Worm (Caenorhabditis elegans) whole organism, mixed stage, embryonic: Measurements from ENCODE around the gene idpp-14.

Experiments used
- drap-1 ChIP-seq: fragments of 200-800 bp; sonication (Bioruptor generic); optimal IDR thresholded peaks from 3 replicates; lab custom pipeline; 2018; ENCODE audit warnings: mild to moderate bottlenecking, missing genetic modification characterization, missing compliant biosample characterization
- lin-13 ChIP-seq: fragments of 150-350 bp; optimal IDR thresholded peaks from 2 replicates; lab custom pipeline; 2014; ENCODE audit warnings: missing biosample characterization, missing genetic modification characterization
- nhr-12 ChIP-seq: fragments of 150-350 bp; optimal IDR thresholded peaks from 2 replicates; lab custom pipeline; 2014; ENCODE audit warnings: missing biosample characterization, missing genetic modification characterization
- pha-4 ChIP-seq: fragments of 150-350 bp; optimal IDR thresholded peaks from 2 replicates; lab custom pipeline; 2018; ENCODE audit warnings: missing biosample characterization, missing genetic modification reagents, missing genetic modification characterization
- snpc-4 ChIP-seq: fragments of 150-350 bp; optimal IDR thresholded peaks from 2 replicates; lab custom pipeline; 2014; ENCODE audit warnings: missing biosample characterization, missing genetic modification characterization
- unc-39 ChIP-seq: fragments of 150-350 bp; optimal IDR thresholded peaks from 2 replicates; lab custom pipeline; 2014; ENCODE audit warnings: missing biosample characterization, missing genetic modification characterization
- unc-62 ChIP-seq: fragments of 150-350 bp; optimal IDR thresholded peaks from 2 replicates; lab custom pipeline; 2014; ENCODE audit warnings: missing biosample characterization, missing genetic modification reagents, missing genetic modification characterization

- TF ChIP-seq snpc-4 (tag; lab: Kevin White, UChicago) = no peak
- TF ChIP-seq unc-62 = no peak
- no peak for TF ChIP-seq pha-4 (tag; lab: Kevin White, UChicago)
- no peak for TF ChIP-seq nhr-12 (tag; lab: Kevin White, UChicago)
- TF ChIP-seq unc-39 = no peak
- no peak for TF ChIP-seq drap-1 (GFP tag; lab: Kevin White, UChicago)
- no peak for TF ChIP-seq lin-13 (tag; lab: Kevin White, UChicago)
Measured at ce11 chrX:16128794-16129193, 46.6 kb downstream of the idpp-14 start, which contains the start of gene ZK1073.1.
